Worm (Caenorhabditis elegans) whole organism, young adult: ENCODE results near the gene drn-1.

Experiments
- B0035.1 ChIP-seq: sonication (generic microtip); optimal IDR thresholded peaks from 2 replicates; lab custom pipeline; 2016; ENCODE audit warnings: missing genetic modification characterization, mild to moderate bottlenecking, missing compliant biosample characterization, missing genotype, missing genetic modification reagents
- B0336.3 ChIP-seq: fragments of 200-800 bp; sonication (Bioruptor generic); IDR thresholded peaks from 2 replicates; pipeline ENCODE4 v1.3.6; 2022; ENCODE audit warnings: missing genetic modification characterization, missing compliant biosample characterization
- C06A6.2 ChIP-seq: fragments of 200-800 bp; sonication (Bioruptor generic); conservative IDR thresholded peaks from 2 replicates; pipeline ENCODE4 v1.3.6; 2022; ENCODE audit warnings: missing genetic modification characterization, missing compliant biosample characterization
- F10E7.11 ChIP-seq: sonication (generic microtip); optimal IDR thresholded peaks from 2 replicates; lab custom pipeline; 2017; ENCODE audit warnings: mild to moderate bottlenecking, missing genetic modification characterization, moderate library complexity, missing compliant biosample characterization
- F33H1.4 ChIP-seq: fragments of 200-800 bp; sonication (Bioruptor generic); IDR thresholded peaks from 2 replicates; pipeline ENCODE4 v1.3.6; 2022; ENCODE audit warnings: missing genetic modification reagents, missing genetic modification characterization, missing compliant biosample characterization
- K11D2.4 ChIP-seq: fragments of 200-800 bp; sonication (Bioruptor generic); IDR thresholded peaks from 2 replicates; pipeline ENCODE4 v1.3.6; 2022; ENCODE audit warnings: missing genetic modification reagents, missing genetic modification characterization, missing compliant biosample characterization
- Y67H2A.10 ChIP-seq: fragments of 200-800 bp; sonication (Bioruptor generic); conservative IDR thresholded peaks from 2 replicates; pipeline ENCODE4 v1.3.6; 2022; ENCODE audit warnings: missing genetic modification reagents, missing genetic modification characterization, missing compliant biosample characterization
- Y79H2A.3 ChIP-seq: fragments of 200-800 bp; sonication (Bioruptor generic); conservative IDR thresholded peaks from 2 replicates; pipeline ENCODE4 v1.3.6; 2022; ENCODE audit warnings: missing genetic modification reagents, missing genetic modification characterization, missing compliant biosample characterization
- Y95B8A.8 ChIP-seq: fragments of 200-800 bp; sonication (Bioruptor generic); IDR thresholded peaks from 2 replicates; pipeline ENCODE4 v1.3.6; 2022; ENCODE audit warnings: missing genetic modification reagents, missing genetic modification characterization, missing compliant biosample characterization
- akir-1 ChIP-seq: fragments of 200-800 bp; sonication (Bioruptor generic); optimal IDR thresholded peaks from 2 replicates; lab custom pipeline; 2018; ENCODE audit warnings: mild to moderate bottlenecking, missing genetic modification characterization, moderate library complexity, missing compliant biosample characterization
- ama-1 ChIP-seq, 3 experiments: fragments of 150-350 bp in 1 of 3; sonication (generic microtip) in 2 of 3; optimal IDR thresholded peaks; 2 replicates each; lab custom pipeline; 2014 to 2018; ENCODE audit warnings: missing biosample characterization in 2 of 3, missing genetic modification characterization in 2 of 3, missing genetic modification reagents in 2 of 3
- attf-3 ChIP-seq: fragments of 200-800 bp; sonication (Bioruptor generic); conservative IDR thresholded peaks from 2 replicates; pipeline ENCODE4 v1.3.6; 2022; ENCODE audit warnings: missing genetic modification reagents, missing genetic modification characterization, missing compliant biosample characterization
- attf-5 ChIP-seq: fragments of 200-800 bp; sonication (Bioruptor generic); optimal IDR thresholded peaks from 2 replicates; lab custom pipeline; 2018; ENCODE audit warnings: mild to moderate bottlenecking, missing genetic modification characterization, missing compliant biosample characterization
- cebp-2 ChIP-seq: fragments of 200-800 bp; sonication (Bioruptor generic); IDR thresholded peaks from 2 replicates; pipeline ENCODE4 v1.3.6; 2022; ENCODE audit warnings: missing genetic modification characterization, missing compliant biosample characterization
- ceh-91 ChIP-seq: fragments of 200-800 bp; sonication (Bioruptor generic); IDR thresholded peaks from 2 replicates; pipeline ENCODE4 v1.3.6; 2022; ENCODE audit warnings: missing genetic modification reagents, missing genetic modification characterization, missing compliant biosample characterization
- dpl-1 ChIP-seq: fragments of 150-350 bp; optimal IDR thresholded peaks from 2 replicates; lab custom pipeline; 2014; ENCODE audit warnings: missing biosample characterization, missing genetic modification reagents, missing genetic modification characterization
- fkh-3 ChIP-seq: sonication (generic microtip); optimal IDR thresholded peaks from 2 replicates; lab custom pipeline; 2016; ENCODE audit warnings: mild to moderate bottlenecking, missing genetic modification characterization, missing compliant biosample characterization
- gei-17 ChIP-seq: fragments of 200-800 bp; sonication (Bioruptor generic); optimal IDR thresholded peaks from 2 replicates; lab custom pipeline; 2018; ENCODE audit warnings: mild to moderate bottlenecking, missing genetic modification characterization, missing compliant biosample characterization
- him-1 ChIP-seq: sonication (generic microtip); optimal IDR thresholded peaks from 2 replicates; lab custom pipeline; 2016; ENCODE audit warnings: missing genotype, missing genetic modification reagents, missing genetic modification characterization, missing compliant biosample characterization
- hlh-12 ChIP-seq: sonication (generic microtip); optimal IDR thresholded peaks from 2 replicates; lab custom pipeline; 2016; ENCODE audit warnings: missing genetic modification characterization, missing compliant biosample characterization
- hmg-1.2 ChIP-seq: fragments of 200-800 bp; sonication (Bioruptor generic); IDR thresholded peaks from 2 replicates; pipeline ENCODE4 v1.3.6; 2022; ENCODE audit warnings: missing genetic modification reagents, missing genetic modification characterization, missing compliant biosample characterization
- let-526 ChIP-seq: fragments of 200-800 bp; sonication (Bioruptor generic); IDR thresholded peaks from 2 replicates; pipeline ENCODE4 v1.3.6; 2022; ENCODE audit warnings: missing genetic modification reagents, missing genetic modification characterization, missing compliant biosample characterization
- let-607 ChIP-seq, 2 experiments: fragments of 200-800 bp in 1 of 2; sonication (Bioruptor generic) in 1 of 2; sonication (generic microtip) in 1 of 2; optimal IDR thresholded peaks; 2 replicates each; lab custom pipeline; 2016 to 2018; ENCODE audit warnings: mild to moderate bottlenecking in 2 of 2, missing compliant biosample characterization in 2 of 2, missing genetic modification characterization in 2 of 2, moderate library complexity in 2 of 2, missing genotype in 1 of 2
- lin-40 ChIP-seq: sonication (generic microtip); optimal IDR thresholded peaks from 2 replicates; lab custom pipeline; 2016; ENCODE audit warnings: missing genetic modification characterization, mild to moderate bottlenecking, missing compliant biosample characterization, missing genotype, missing genetic modification reagents
- lir-1 ChIP-seq: fragments of 200-800 bp; sonication (Bioruptor generic); conservative IDR thresholded peaks from 2 replicates; pipeline ENCODE4 v1.3.6; 2022; ENCODE audit warnings: missing genetic modification reagents, missing genetic modification characterization, missing compliant biosample characterization
- madf-6 ChIP-seq: fragments of 200-800 bp; sonication (Bioruptor generic); IDR thresholded peaks from 2 replicates; pipeline ENCODE4 v1.3.6; 2022; ENCODE audit warnings: missing genetic modification reagents, missing genetic modification characterization, missing compliant biosample characterization
- mel-28 ChIP-seq: sonication (generic microtip); optimal IDR thresholded peaks from 2 replicates; lab custom pipeline; 2016; ENCODE audit warnings: borderline replicate concordance, mild to moderate bottlenecking, missing genetic modification characterization, missing compliant biosample characterization
- mes-4 ChIP-seq: sonication (generic microtip); optimal IDR thresholded peaks from 2 replicates; lab custom pipeline; 2016; ENCODE audit warnings: missing genotype, missing genetic modification characterization, missing compliant biosample characterization
- nfya-1 ChIP-seq: sonication (generic microtip); optimal IDR thresholded peaks from 2 replicates; lab custom pipeline; 2017; ENCODE audit warnings: antibody characterized with exemption, missing compliant biosample characterization, missing genetic modification characterization, borderline replicate concordance; ENCODE audit not compliant: insufficient read depth
- nhr-120 ChIP-seq: fragments of 200-800 bp; sonication (Bioruptor generic); IDR thresholded peaks from 2 replicates; pipeline ENCODE4 v1.3.6; 2022; ENCODE audit warnings: missing genetic modification characterization, missing compliant biosample characterization
- nhr-179 ChIP-seq: sonication (generic microtip); optimal IDR thresholded peaks from 2 replicates; lab custom pipeline; 2016; ENCODE audit warnings: mild to moderate bottlenecking, missing genetic modification characterization, missing compliant biosample characterization
- nhr-80 ChIP-seq: sonication (generic microtip); optimal IDR thresholded peaks from 2 replicates; lab custom pipeline; 2016; ENCODE audit warnings: missing genetic modification characterization, missing compliant biosample characterization
- repo-1 ChIP-seq: sonication (generic microtip); optimal IDR thresholded peaks from 2 replicates; lab custom pipeline; 2017; ENCODE audit warnings: mild to moderate bottlenecking, missing genetic modification characterization, missing compliant biosample characterization
- snpc-1.3 ChIP-seq: sonication (generic microtip); optimal IDR thresholded peaks from 2 replicates; lab custom pipeline; 2017; ENCODE audit warnings: missing genetic modification characterization, mild to moderate bottlenecking, missing compliant biosample characterization, antibody characterized with exemption, moderate library complexity, missing genotype, missing genetic modification reagents; ENCODE audit not compliant: insufficient read depth
- somi-1 ChIP-seq: fragments of 200-800 bp; sonication (Bioruptor generic); optimal IDR thresholded peaks from 2 replicates; lab custom pipeline; 2018; ENCODE audit warnings: mild to moderate bottlenecking, missing genetic modification characterization, missing compliant biosample characterization
- sptf-2 ChIP-seq: fragments of 200-800 bp; sonication (Bioruptor generic); optimal IDR thresholded peaks from 2 replicates; lab custom pipeline; 2018; ENCODE audit warnings: mild to moderate bottlenecking, missing genetic modification characterization, missing compliant biosample characterization
- tbp1 ChIP-seq: fragments of 200-800 bp; sonication (Bioruptor generic); optimal IDR thresholded peaks from 2 replicates; lab custom pipeline; 2018; ENCODE audit warnings: mild to moderate bottlenecking, missing genetic modification characterization, missing compliant biosample characterization
- ztf-26 ChIP-seq: sonication (generic microtip); optimal IDR thresholded peaks from 2 replicates; lab custom pipeline; 2017; ENCODE audit warnings: missing genetic modification characterization, missing compliant biosample characterization

The drn-1 gene

ce11 chrII:5289142-5289541 lies 17.5 kb upstream of the drn-1 start, which contains the start of gene ZK622.5:
ZK622.5 (plus strand) TSS chrII:5289442.
- TF ChIP-seq nhr-120 (GFP tag; lab: Robert Waterston, UW) = no peak
- no peak for TF ChIP-seq nfya-1 (tag; lab: Kevin White, UChicago)
- TF ChIP-seq K11D2.4 (GFP tag; lab: Robert Waterston, UW) = no peak
- TF ChIP-seq mes-4 = no peak
- TF ChIP-seq nhr-179 (tag; lab: Kevin White, UChicago) = no peak
- TF ChIP-seq F10E7.11 (tag; lab: Kevin White, UChicago) = no peak
- TF ChIP-seq let-607 (tag; optimal IDR thresholded peaks at IDR 0.05; lab: Kevin White, UChicago) = no peak
- no peak for TF ChIP-seq tbp1 (GFP tag; lab: Kevin White, UChicago)
- no peak for TF ChIP-seq Y67H2A.10 (GFP tag; lab: Robert Waterston, UW)
- no peak for TF ChIP-seq cebp-2 (GFP tag; lab: Robert Waterston, UW)
- TF ChIP-seq madf-6 (GFP tag; lab: Robert Waterston, UW) = no peak
- TF ChIP-seq lir-1 (GFP tag; lab: Robert Waterston, UW) = no peak
- TF ChIP-seq gei-17 (GFP tag; lab: Kevin White, UChicago) = no peak
- no peak for TF ChIP-seq snpc-1.3
- TF ChIP-seq him-1 = no peak
- TF ChIP-seq akir-1 = no peak
- no peak for TF ChIP-seq Y95B8A.8 (GFP tag; lab: Robert Waterston, UW)
- TF ChIP-seq Y79H2A.3 = no peak

- no peak for TF ChIP-seq ama-1 (optimal IDR thresholded peaks at IDR 0.05; lab: Kevin White, UChicago)
- TF ChIP-seq ama-1 (GFP tag; optimal IDR thresholded peaks at IDR 0.05; lab: Kevin White, UChicago) = no peak
- TF ChIP-seq repo-1 = no peak
- no peak for TF ChIP-seq F33H1.4 (GFP tag; lab: Robert Waterston, UW)
- TF ChIP-seq nfya-1 (tag; lab: Kevin White, UChicago) = no peak
- no peak for TF ChIP-seq nhr-80 (tag; lab: Kevin White, UChicago)
- no peak for TF ChIP-seq nhr-120 (GFP tag; lab: Robert Waterston, UW)
- TF ChIP-seq fkh-3 = no peak
- TF ChIP-seq Y67H2A.10 (GFP tag; lab: Robert Waterston, UW) = no peak
- TF ChIP-seq attf-5 (GFP tag; lab: Kevin White, UChicago) = no peak
- no peak for TF ChIP-seq hlh-12 (tag; lab: Kevin White, UChicago)
- no peak for TF ChIP-seq sptf-2
- TF ChIP-seq let-526 (GFP tag; lab: Robert Waterston, UW) = no peak
- TF ChIP-seq attf-3 (GFP tag; lab: Robert Waterston, UW) = no peak
- TF ChIP-seq ceh-91 = no peak
- TF ChIP-seq let-607 (tag; optimal IDR thresholded peaks at IDR 0.05; lab: Kevin White, UChicago) = no peak
- TF ChIP-seq B0035.1 = no peak
Measured at ce11 chrII:5285029-5285428, 13.4 kb upstream of the drn-1 start, which contains the start of gene gur-5. gur-5 (plus strand) TSS chrII:5285329.

- TF ChIP-seq B0336.3 (GFP tag; lab: Robert Waterston, UW) (no peak), somi-1 (peak; percentile 59), lin-40 (tag; lab: Kevin White, UChicago) (peak; percentile 21), C06A6.2 (GFP tag; lab: Robert Waterston, UW) (0 out of 2 replicates have a peak, but pooled peaks have one; percentile 54), dpl-1 (no peak), ztf-26 (peak; percentile 45), mel-28 (tag; lab: Kevin White, UChicago) (no peak), hmg-1.2 (GFP tag; lab: Robert Waterston, UW) (no peak)
Measured at ce11 chrII:5282740-5283281, 11.2 kb upstream of the drn-1 start.
